Fruit fly (Drosophila melanogaster) whole organism, embryonic: ENCODE results near the gene CG3036.

Experiments
- Ada2b ChIP-seq: fragments of 200-800 bp; sonication (Bioruptor generic); IDR thresholded peaks from 2 replicates; pipeline ENCODE4 v1.3.6; 2022; ENCODE audit warnings: missing biosample characterization, missing genetic modification characterization
- Bgb ChIP-seq: fragments of 200-800 bp; sonication (Bioruptor generic); IDR thresholded peaks from 2 replicates; pipeline ENCODE4 v1.3.6; 2022; ENCODE audit warnings: missing biosample characterization, missing genetic modification characterization; ENCODE audit not compliant: partially characterized antibody
- CG10543 ChIP-seq: fragments of 200-800 bp; sonication (Bioruptor generic); optimal IDR thresholded peaks from 3 replicates; lab custom pipeline; 2017; ENCODE audit warnings: missing biosample characterization, mild to moderate bottlenecking, missing genetic modification characterization, moderate library complexity
- CG11247 ChIP-seq: fragments of 200-800 bp; sonication (Bioruptor generic); IDR thresholded peaks from 2 replicates; pipeline ENCODE4 v1.3.6; 2022; ENCODE audit warnings: missing biosample characterization, missing genetic modification characterization
- CG11398 ChIP-seq: fragments of 200-800 bp; sonication (Bioruptor generic); optimal IDR thresholded peaks from 2 replicates; lab custom pipeline; 2016; ENCODE audit warnings: missing biosample characterization, missing genetic modification characterization
- CG11723 ChIP-seq: fragments of 200-800 bp; sonication (Bioruptor generic); optimal IDR thresholded peaks from 2 replicates; lab custom pipeline; 2017; ENCODE audit warnings: missing biosample characterization, mild to moderate bottlenecking, missing genetic modification characterization
- CG12236 ChIP-seq: fragments of 200-800 bp; sonication (Bioruptor generic); optimal IDR thresholded peaks from 2 replicates; lab custom pipeline; 2016; ENCODE audit warnings: missing biosample characterization, missing genetic modification characterization
- CG1233 ChIP-seq: fragments of 200-800 bp; sonication (Bioruptor generic); optimal IDR thresholded peaks from 4 replicates; lab custom pipeline; 2018; ENCODE audit warnings: missing biosample characterization, mild to moderate bottlenecking, missing genetic modification characterization
- CG15514 ChIP-seq: fragments of 200-800 bp; sonication (Bioruptor generic); optimal IDR thresholded peaks from 3 replicates; lab custom pipeline; 2017; ENCODE audit warnings: missing biosample characterization, missing genetic modification characterization, mild to moderate bottlenecking, moderate library complexity, missing genetic modification reagents
- CG1602 ChIP-seq: fragments of 200-800 bp; sonication (Bioruptor generic); optimal IDR thresholded peaks from 3 replicates; lab custom pipeline; 2016; ENCODE audit warnings: missing biosample characterization, missing genetic modification characterization
- CG17328 ChIP-seq: fragments of 200-800 bp; sonication (Bioruptor generic); IDR thresholded peaks from 2 replicates; pipeline ENCODE4 v1.3.6; 2022; ENCODE audit warnings: missing biosample characterization, missing genetic modification characterization
- CG33557 ChIP-seq: fragments of 200-800 bp; sonication (Bioruptor generic); optimal IDR thresholded peaks from 2 replicates; lab custom pipeline; 2019; ENCODE audit warnings: missing biosample characterization, mild to moderate bottlenecking, missing genetic modification characterization, moderate library complexity
- CG3838 ChIP-seq: fragments of 200-800 bp; sonication (Bioruptor generic); optimal IDR thresholded peaks from 3 replicates; lab custom pipeline; 2016; ENCODE audit warnings: missing biosample characterization, missing genetic modification characterization
- CG6791 ChIP-seq: fragments of 200-800 bp; sonication (Bioruptor generic); IDR thresholded peaks from 3 replicates; pipeline ENCODE4 v1.3.6; 2022; ENCODE audit warnings: missing biosample characterization, missing genetic modification characterization; ENCODE audit not compliant: partially characterized antibody
- CG7357 ChIP-seq: fragments of 200-800 bp; sonication (Bioruptor generic); IDR thresholded peaks from 3 replicates; pipeline ENCODE4 v1.3.6; 2022; ENCODE audit warnings: missing biosample characterization, missing genetic modification characterization
- CG7928 ChIP-seq: fragments of 200-800 bp; sonication (Bioruptor generic); optimal IDR thresholded peaks from 2 replicates; lab custom pipeline; 2017; ENCODE audit warnings: missing biosample characterization, mild to moderate bottlenecking, missing genetic modification characterization
- CG9817 ChIP-seq: fragments of 200-800 bp; sonication (Bioruptor generic); optimal IDR thresholded peaks from 2 replicates; lab custom pipeline; 2018; ENCODE audit warnings: missing biosample characterization, mild to moderate bottlenecking, missing genetic modification characterization, moderate library complexity
- D ChIP-seq, 2 experiments: fragments of 200-800 bp in 1 of 2; fragments of >200 bp in 1 of 2; sonication (Bioruptor generic) in 1 of 2; optimal IDR thresholded peaks; 2 replicates in 1 of 2; 3 replicates in 1 of 2; lab custom pipeline; 2017; ENCODE audit warnings: mild to moderate bottlenecking in 1 of 2, missing biosample characterization in 1 of 2, missing genetic modification characterization in 1 of 2, missing genetic modification reagents in 1 of 2
- E2f1 ChIP-seq: fragments of 200-800 bp; sonication (Bioruptor generic); IDR thresholded peaks from 2 replicates; pipeline ENCODE4 v1.3.6; 2022; ENCODE audit warnings: missing biosample characterization, missing genetic modification characterization
- Eip74EF ChIP-seq, 2 experiments: fragments of 200-800 bp in 1 of 2; fragments of >200 bp in 1 of 2; sonication (Bioruptor generic) in 1 of 2; optimal IDR thresholded peaks; 2 replicates each; lab custom pipeline; 2017 to 2019; ENCODE audit warnings: missing biosample characterization in 2 of 2, missing genetic modification characterization in 2 of 2, mild to moderate bottlenecking in 1 of 2, moderate library complexity in 1 of 2
- H2.0 ChIP-seq: fragments of 200-800 bp; sonication (Bioruptor generic); IDR thresholded peaks from 2 replicates; pipeline ENCODE4 v1.3.6; 2022; ENCODE audit warnings: missing biosample characterization, missing genetic modification characterization
- HLH3B ChIP-seq: fragments of 200-800 bp; sonication (Bioruptor generic); IDR thresholded peaks from 2 replicates; pipeline ENCODE4 v1.3.6; 2022; ENCODE audit warnings: missing biosample characterization, missing genetic modification characterization
- HmgZ ChIP-seq: fragments of 200-800 bp; sonication (Bioruptor generic); optimal IDR thresholded peaks from 2 replicates; lab custom pipeline; 2018; ENCODE audit warnings: missing biosample characterization, mild to moderate bottlenecking, missing genetic modification characterization
- Jarid2 ChIP-seq: fragments of 200-800 bp; sonication (Bioruptor generic); optimal IDR thresholded peaks from 3 replicates; lab custom pipeline; 2017; ENCODE audit warnings: mild to moderate bottlenecking, missing biosample characterization, missing genetic modification reagents, missing genetic modification characterization
- NC2α ChIP-seq: fragments of 200-800 bp; sonication (Bioruptor generic); optimal IDR thresholded peaks from 2 replicates; lab custom pipeline; 2016; ENCODE audit warnings: missing biosample characterization, missing genetic modification characterization
- Neu2 ChIP-seq: fragments of 200-800 bp; sonication (Bioruptor generic); optimal IDR thresholded peaks from 3 replicates; lab custom pipeline; 2016; ENCODE audit warnings: missing biosample characterization, missing genetic modification characterization, borderline replicate concordance
- Trl ChIP-seq, 3 experiments: fragments of >200 bp in 2 of 3; fragments of 200-800 bp in 1 of 3; sonication (Bioruptor generic) in 1 of 3; optimal IDR thresholded peaks; 2 replicates in 1 of 3; 3 replicates in 2 of 3; lab custom pipeline; 2016 to 2017; ENCODE audit warnings: missing biosample characterization in 1 of 3, missing genetic modification characterization in 1 of 3
- YL-1 ChIP-seq: fragments of 200-800 bp; sonication (Bioruptor generic); optimal IDR thresholded peaks from 3 replicates; lab custom pipeline; 2017; ENCODE audit warnings: missing biosample characterization, mild to moderate bottlenecking, missing genetic modification characterization
- ac ChIP-seq: fragments of 200-800 bp; sonication (Bioruptor generic); optimal IDR thresholded peaks from 3 replicates; lab custom pipeline; 2017; ENCODE audit warnings: missing biosample characterization, mild to moderate bottlenecking, missing genetic modification characterization
- ash1 ChIP-seq: fragments of 200-800 bp; sonication (Bioruptor generic); optimal IDR thresholded peaks from 2 replicates; lab custom pipeline; 2018; ENCODE audit warnings: missing biosample characterization, mild to moderate bottlenecking, missing genetic modification characterization
- ci ChIP-seq: fragments of 200-800 bp; sonication (Bioruptor generic); IDR thresholded peaks from 3 replicates; pipeline ENCODE4 v1.3.6; 2022; ENCODE audit warnings: missing biosample characterization, missing genetic modification characterization
- dm ChIP-seq: fragments of 200-800 bp; sonication (Bioruptor generic); optimal IDR thresholded peaks from 3 replicates; lab custom pipeline; 2016; ENCODE audit warnings: missing biosample characterization, missing genetic modification characterization
- ewg ChIP-seq: fragments of 200-800 bp; sonication (Bioruptor generic); optimal IDR thresholded peaks from 3 replicates; lab custom pipeline; 2017; ENCODE audit warnings: mild to moderate bottlenecking, missing biosample characterization, missing genetic modification reagents, missing genetic modification characterization
- grau ChIP-seq: fragments of 200-800 bp; optimal IDR thresholded peaks from 3 replicates; lab custom pipeline; 2019; ENCODE audit warnings: missing biosample characterization, mild to moderate bottlenecking, missing genetic modification characterization, moderate library complexity
- grn ChIP-seq: fragments of 200-800 bp; sonication (Bioruptor generic); optimal IDR thresholded peaks from 3 replicates; lab custom pipeline; 2017; ENCODE audit warnings: missing biosample characterization, missing genetic modification characterization
- gsb ChIP-seq: fragments of 200-800 bp; sonication (Bioruptor generic); IDR thresholded peaks from 2 replicates; pipeline ENCODE4 v1.3.6; 2022; ENCODE audit warnings: missing biosample characterization, missing genetic modification characterization
- gt ChIP-seq: fragments of 200-800 bp; sonication (Bioruptor generic); IDR thresholded peaks from 2 replicates; pipeline ENCODE4 v1.3.6; 2022; ENCODE audit warnings: missing biosample characterization, missing genetic modification characterization
- hth ChIP-seq: fragments of >200 bp; optimal IDR thresholded peaks from 2 replicates; lab custom pipeline; 2017; ENCODE audit warnings: inconsistent platforms
- klu ChIP-seq: fragments of 200-800 bp; sonication (Bioruptor generic); IDR thresholded peaks from 2 replicates; pipeline ENCODE4 v1.3.6; 2022; ENCODE audit warnings: missing biosample characterization, missing genetic modification characterization
- lov ChIP-seq, 2 experiments: fragments of 200-800 bp in 1 of 2; fragments of >200 bp in 1 of 2; sonication (Bioruptor generic) in 1 of 2; IDR thresholded peaks in 1 of 2; optimal IDR thresholded peaks in 1 of 2; 2 replicates in 1 of 2; 3 replicates in 1 of 2; pipeline versions ENCODE4 v1.3.6 to Lab custom; 2017 to 2022; ENCODE audit warnings: missing biosample characterization in 1 of 2, missing genetic modification characterization in 1 of 2
- nerfin-1 ChIP-seq: fragments of 200-800 bp; sonication (Bioruptor generic); optimal IDR thresholded peaks from 3 replicates; lab custom pipeline; 2019; ENCODE audit warnings: missing biosample characterization, mild to moderate bottlenecking, missing genetic modification characterization, moderate library complexity
- oc ChIP-seq: fragments of 200-800 bp; sonication (Bioruptor generic); optimal IDR thresholded peaks from 2 replicates; lab custom pipeline; 2018; ENCODE audit warnings: missing biosample characterization, mild to moderate bottlenecking, missing genetic modification characterization, moderate library complexity
- pho ChIP-seq: fragments of 200-800 bp; sonication (Bioruptor generic); optimal IDR thresholded peaks from 2 replicates; lab custom pipeline; 2016; ENCODE audit warnings: missing biosample characterization, missing genetic modification characterization
- pita ChIP-seq: fragments of 200-800 bp; sonication (Bioruptor generic); optimal IDR thresholded peaks from 2 replicates; lab custom pipeline; 2017; ENCODE audit warnings: missing biosample characterization, mild to moderate bottlenecking, missing genetic modification characterization
- repo ChIP-seq: fragments of 200-800 bp; sonication (Bioruptor generic); optimal IDR thresholded peaks from 2 replicates; lab custom pipeline; 2016; ENCODE audit warnings: missing biosample characterization, missing genetic modification characterization
- scrt ChIP-seq: fragments of 200-800 bp; sonication (Bioruptor generic); optimal IDR thresholded peaks from 2 replicates; lab custom pipeline; 2018; ENCODE audit warnings: missing biosample characterization, mild to moderate bottlenecking, missing genetic modification characterization, moderate library complexity
- tio ChIP-seq: fragments of 200-800 bp; sonication (Bioruptor generic); optimal IDR thresholded peaks from 2 replicates; lab custom pipeline; 2017; ENCODE audit warnings: missing biosample characterization, missing genetic modification characterization, inconsistent platforms
- wek ChIP-seq: fragments of 200-800 bp; sonication (Bioruptor generic); optimal IDR thresholded peaks from 3 replicates; lab custom pipeline; 2018; ENCODE audit warnings: missing biosample characterization, mild to moderate bottlenecking, missing genetic modification characterization, moderate library complexity

Gene CG3036

DNA sequence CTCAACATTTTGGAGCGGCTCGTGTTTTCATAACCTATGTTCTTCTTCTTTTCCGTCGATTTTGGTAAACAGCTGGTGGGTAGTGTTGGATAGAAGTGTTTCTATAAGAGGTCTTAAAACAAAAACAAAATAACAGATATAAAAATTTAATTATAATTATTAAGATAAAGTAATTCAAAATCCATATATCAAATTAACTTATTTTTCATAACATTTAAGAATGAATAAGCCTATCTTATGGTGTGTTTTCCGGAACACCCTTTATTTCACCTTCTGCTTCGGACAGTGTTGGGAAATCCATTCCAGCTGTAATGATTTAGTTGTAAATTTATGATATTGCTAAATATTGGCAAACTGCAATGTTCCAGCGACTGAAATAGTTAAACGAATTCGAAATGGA is 41.6 kb upstream of the CG3036 start, which contains the start of the genes mRpS2 and Mon1 (continued):
- peak; percentile 47 for TF ChIP-seq ash1 (GFP tag; lab: Kevin White, UChicago)
- peak; percentile 82 for TF ChIP-seq gt (GFP tag; lab: Robert Waterston, UW)
- peak; percentile 39 for TF ChIP-seq CG11398 (GFP tag; lab: Kevin White, UChicago)
- no peak for TF ChIP-seq CG6791 (GFP tag; lab: Robert Waterston, UW)
- peak; percentile 81 for TF ChIP-seq CG33557
- peak; percentile 97 for TF ChIP-seq CG17328
- peak; percentile 89 for TF ChIP-seq CG7357 (GFP tag; lab: Robert Waterston, UW)
- peak; percentile 96 for TF ChIP-seq ci (GFP tag; lab: Robert Waterston, UW)
- TF ChIP-seq CG10543 (GFP tag; lab: Kevin White, UChicago): peak; percentile 72
- TF ChIP-seq E2f1 (GFP tag; lab: Robert Waterston, UW): peak; percentile 98
- no peak for TF ChIP-seq hth
- no peak for TF ChIP-seq D (optimal IDR thresholded peaks at IDR 0.05; lab: Kevin White, UChicago)
- peak; percentile 87 for TF ChIP-seq D (GFP tag; optimal IDR thresholded peaks at IDR 0.05; lab: Kevin White, UChicago)
- peak; percentile 68 for TF ChIP-seq CG7928 (GFP tag; lab: Kevin White, UChicago)
- TF ChIP-seq CG9817 (tag; lab: Kevin White, UChicago): peak; percentile 94

- TF ChIP-seq grn (GFP tag; lab: Kevin White, UChicago): peak; percentile 51
- TF ChIP-seq CG11723 (GFP tag; lab: Kevin White, UChicago): no peak
- no peak for TF ChIP-seq gsb (GFP tag; lab: Robert Waterston, UW)
- TF ChIP-seq ewg: peak; percentile 93
- no peak for TF ChIP-seq NC2α (GFP tag; lab: Kevin White, UChicago)
- TF ChIP-seq Neu2 (GFP tag; lab: Kevin White, UChicago): no peak
- no peak for TF ChIP-seq CG12236
- no peak for TF ChIP-seq HLH3B
- peak; percentile 11 for TF ChIP-seq scrt (GFP tag; lab: Kevin White, UChicago)
- no peak for TF ChIP-seq H2.0 (GFP tag; lab: Robert Waterston, UW)
- no peak for TF ChIP-seq klu (GFP tag; lab: Robert Waterston, UW)
- no peak for TF ChIP-seq lov (optimal IDR thresholded peaks at IDR 0.05; lab: Kevin White, UChicago)
- no peak for TF ChIP-seq lov (GFP tag; IDR thresholded peaks at IDR 0.05; lab: Robert Waterston, UW)
- TF ChIP-seq Eip74EF (GFP tag; optimal IDR thresholded peaks at IDR 0.05; lab: Kevin White, UChicago): no peak
- no peak for TF ChIP-seq tio (GFP tag; lab: Kevin White, UChicago)
- no peak for TF ChIP-seq CG11247 (GFP tag; lab: Robert Waterston, UW)
- TF ChIP-seq CG1233 (GFP tag; lab: Kevin White, UChicago): no peak
- peak; percentile 28 for TF ChIP-seq CG15514 (GFP tag; lab: Kevin White, UChicago)
- no peak for TF ChIP-seq repo (GFP tag; lab: Kevin White, UChicago)
- TF ChIP-seq CG9817 (tag; lab: Kevin White, UChicago): no peak
- TF ChIP-seq YL-1 (GFP tag; lab: Kevin White, UChicago): no peak
- peak; percentile 10 for TF ChIP-seq Jarid2 (GFP tag; lab: Kevin White, UChicago)
- no peak for TF ChIP-seq CG3838 (GFP tag; lab: Kevin White, UChicago)
- peak in 1 of 2 experiments; percentile 2 for TF ChIP-seq Trl (optimal IDR thresholded peaks at IDR 0.05; lab: Kevin White, UChicago)
- TF ChIP-seq Trl (GFP tag; optimal IDR thresholded peaks at IDR 0.05; lab: Kevin White, UChicago): no peak
- no peak for TF ChIP-seq pho (GFP tag; lab: Kevin White, UChicago)
- no peak for TF ChIP-seq grau
- TF ChIP-seq nerfin-1 (tag; lab: Kevin White, UChicago): peak; percentile 10
- no peak for TF ChIP-seq HmgZ (tag; lab: Kevin White, UChicago)
- TF ChIP-seq Ada2b (GFP tag; lab: Robert Waterston, UW): no peak
- TF ChIP-seq pita (GFP tag; lab: Kevin White, UChicago): peak; percentile 41
- no peak for TF ChIP-seq dm
- TF ChIP-seq CG1602 (GFP tag; lab: Kevin White, UChicago): no peak
- no peak for TF ChIP-seq oc
- TF ChIP-seq Bgb: peak; percentile 8; the same call in 1 of the 2 replicates
- TF ChIP-seq wek (GFP tag; lab: Kevin White, UChicago): no peak
- TF ChIP-seq ac (GFP tag; lab: Kevin White, UChicago): no peak
Observed at dm6 chr2L:4852605-4853102, 39.3 kb upstream of the CG3036 start, which contains the start of gene smog. Gene smog (plus strand): TSS chr2L:4852864.
